Fruit fly (Drosophila melanogaster) whole organism, embryonic: Measurements from ENCODE around the gene CG15642.

ENCODE experiments used
- Atf6 ChIP-seq: fragments of 200-800 bp; sonication (Bioruptor generic); IDR thresholded peaks from 2 replicates; pipeline ENCODE4 v1.3.6; 2022; ENCODE audit warnings: missing biosample characterization, missing genetic modification characterization
- B-H1 ChIP-seq: fragments of 200-800 bp; sonication (Bioruptor generic); IDR thresholded peaks from 3 replicates; pipeline ENCODE4 v1.3.6; 2022; ENCODE audit warnings: missing biosample characterization, missing genetic modification characterization
- CG10543 ChIP-seq: fragments of 200-800 bp; sonication (Bioruptor generic); optimal IDR thresholded peaks from 3 replicates; lab custom pipeline; 2017; ENCODE audit warnings: missing biosample characterization, mild to moderate bottlenecking, missing genetic modification characterization, moderate library complexity
- CG10654 ChIP-seq: fragments of 200-800 bp; sonication (Bioruptor generic); optimal IDR thresholded peaks from 2 replicates; lab custom pipeline; 2016; ENCODE audit warnings: missing biosample characterization, missing genetic modification characterization
- CG11247 ChIP-seq: fragments of 200-800 bp; sonication (Bioruptor generic); IDR thresholded peaks from 2 replicates; pipeline ENCODE4 v1.3.6; 2022; ENCODE audit warnings: missing biosample characterization, missing genetic modification characterization
- CG11456 ChIP-seq: fragments of 200-800 bp; sonication (Bioruptor generic); IDR thresholded peaks from 3 replicates; pipeline ENCODE4 v1.3.6; 2022; ENCODE audit warnings: missing biosample characterization, missing genetic modification characterization
- CG11560 ChIP-seq: fragments of 200-800 bp; sonication (Bioruptor generic); IDR thresholded peaks from 3 replicates; pipeline ENCODE4 v1.3.6; 2022; ENCODE audit warnings: missing biosample characterization, missing genetic modification characterization
- CG12155 ChIP-seq: fragments of 200-800 bp; sonication (Bioruptor generic); optimal IDR thresholded peaks from 3 replicates; lab custom pipeline; 2016; ENCODE audit warnings: missing biosample characterization, missing genetic modification characterization
- CG12659 ChIP-seq: fragments of 200-800 bp; sonication (Bioruptor generic); optimal IDR thresholded peaks from 3 replicates; lab custom pipeline; 2017; ENCODE audit warnings: mild to moderate bottlenecking, missing biosample characterization, missing genetic modification reagents, missing genetic modification characterization
- CG14050 ChIP-seq: fragments of 200-800 bp; sonication (Bioruptor generic); IDR thresholded peaks from 3 replicates; pipeline ENCODE4 v1.3.6; 2022; ENCODE audit warnings: missing biosample characterization, missing genetic modification characterization
- CG14710 ChIP-seq: fragments of 200-800 bp; sonication (Bioruptor generic); optimal IDR thresholded peaks from 3 replicates; lab custom pipeline; 2019; ENCODE audit warnings: missing biosample characterization, mild to moderate bottlenecking, missing genetic modification characterization, moderate library complexity
- CG14965 ChIP-seq: fragments of 200-800 bp; sonication (Bioruptor generic); optimal IDR thresholded peaks from 2 replicates; lab custom pipeline; 2016; ENCODE audit warnings: missing biosample characterization, missing genetic modification characterization, borderline replicate concordance
- CG15073 ChIP-seq: fragments of 200-800 bp; sonication (Bioruptor generic); optimal IDR thresholded peaks from 2 replicates; lab custom pipeline; 2016; ENCODE audit warnings: missing biosample characterization, missing genetic modification characterization
- CG1529 ChIP-seq: fragments of 200-800 bp; sonication (Bioruptor generic); optimal IDR thresholded peaks from 3 replicates; lab custom pipeline; 2018; ENCODE audit warnings: missing biosample characterization, missing genetic modification characterization
- CG15479 ChIP-seq: fragments of 200-800 bp; sonication (Bioruptor generic); optimal IDR thresholded peaks from 3 replicates; lab custom pipeline; 2019; ENCODE audit warnings: missing biosample characterization, mild to moderate bottlenecking, missing genetic modification characterization, moderate library complexity
- CG4282 ChIP-seq: fragments of 200-800 bp; sonication (Bioruptor generic); optimal IDR thresholded peaks from 2 replicates; lab custom pipeline; 2016; ENCODE audit warnings: missing biosample characterization, missing genetic modification characterization
- CG4617 ChIP-seq: fragments of 200-800 bp; sonication (Bioruptor generic); optimal IDR thresholded peaks from 3 replicates; lab custom pipeline; 2016; ENCODE audit warnings: missing biosample characterization, missing genetic modification characterization, borderline replicate concordance
- CG7372 ChIP-seq: fragments of 200-800 bp; sonication (Bioruptor generic); IDR thresholded peaks from 2 replicates; pipeline ENCODE4 v1.3.6; 2022; ENCODE audit warnings: missing biosample characterization, missing genetic modification characterization
- CG7556 ChIP-seq: fragments of 200-800 bp; sonication (Bioruptor generic); optimal IDR thresholded peaks from 2 replicates; lab custom pipeline; 2017; ENCODE audit warnings: missing biosample characterization, mild to moderate bottlenecking, missing genetic modification characterization
- CG9876 ChIP-seq: fragments of 200-800 bp; sonication (Bioruptor generic); optimal IDR thresholded peaks from 2 replicates; lab custom pipeline; 2016; ENCODE audit warnings: missing biosample characterization, missing genetic modification characterization
- CTCF ChIP-seq: fragments of 200-800 bp; sonication (Bioruptor generic); optimal IDR thresholded peaks from 2 replicates; lab custom pipeline; 2017; ENCODE audit warnings: missing biosample characterization, mild to moderate bottlenecking, missing genetic modification characterization, moderate library complexity
- Doc3 ChIP-seq: fragments of 200-800 bp; sonication (Bioruptor generic); IDR thresholded peaks from 3 replicates; pipeline ENCODE4 v1.3.6; 2022; ENCODE audit warnings: missing biosample characterization, missing genetic modification characterization; ENCODE audit not compliant: partially characterized antibody
- Gsc ChIP-seq: fragments of 200-800 bp; sonication (Bioruptor generic); IDR thresholded peaks from 2 replicates; pipeline ENCODE4 v1.3.6; 2022; ENCODE audit warnings: missing biosample characterization, missing genetic modification characterization
- HHEX ChIP-seq: fragments of 200-800 bp; sonication (Bioruptor generic); optimal IDR thresholded peaks from 3 replicates; lab custom pipeline; 2017; ENCODE audit warnings: missing biosample characterization, mild to moderate bottlenecking, missing genetic modification characterization, missing genetic modification reagents
- Hmr ChIP-seq: fragments of 200-800 bp; sonication (Bioruptor generic); optimal IDR thresholded peaks from 3 replicates; lab custom pipeline; 2017; ENCODE audit warnings: mild to moderate bottlenecking, missing biosample characterization, missing genetic modification reagents, missing genetic modification characterization
- Hr3 ChIP-seq: fragments of 200-800 bp; sonication (Bioruptor generic); optimal IDR thresholded peaks from 3 replicates; lab custom pipeline; 2016; ENCODE audit warnings: missing biosample characterization, missing genetic modification characterization
- MTF-1 ChIP-seq: fragments of 200-800 bp; sonication (Bioruptor generic); optimal IDR thresholded peaks from 2 replicates; lab custom pipeline; 2018; ENCODE audit warnings: missing biosample characterization, mild to moderate bottlenecking, missing genetic modification characterization, borderline replicate concordance
- NFAT ChIP-seq: fragments of 200-800 bp; sonication (Bioruptor generic); IDR thresholded peaks from 2 replicates; pipeline ENCODE4 v1.3.6; 2022; ENCODE audit warnings: missing biosample characterization, missing genetic modification characterization
- Ssrp ChIP-seq: fragments of 200-800 bp; sonication (Bioruptor generic); optimal IDR thresholded peaks from 2 replicates; lab custom pipeline; 2018; ENCODE audit warnings: missing biosample characterization, mild to moderate bottlenecking, missing genetic modification characterization, moderate library complexity
- Stat92E ChIP-seq, 3 experiments: fragments of >200 bp in 2 of 3; fragments of 200-800 bp in 1 of 3; sonication (Bioruptor generic) in 1 of 3; optimal IDR thresholded peaks; 2 replicates each; lab custom pipeline; 2017 to 2019; ENCODE audit warnings: missing biosample characterization in 3 of 3, missing genetic modification characterization in 3 of 3, mild to moderate bottlenecking in 1 of 3, moderate library complexity in 1 of 3
- amos ChIP-seq: fragments of 200-800 bp; sonication (Bioruptor generic); IDR thresholded peaks from 2 replicates; pipeline ENCODE4 v1.3.6; 2022; ENCODE audit warnings: missing biosample characterization, missing genetic modification characterization; ENCODE audit not compliant: partially characterized antibody
- cato ChIP-seq: fragments of 200-800 bp; sonication (Bioruptor generic); optimal IDR thresholded peaks from 2 replicates; lab custom pipeline; 2016; ENCODE audit warnings: missing biosample characterization, missing genetic modification characterization, borderline replicate concordance
- cg ChIP-seq: fragments of 200-800 bp; sonication (Bioruptor generic); optimal IDR thresholded peaks from 3 replicates; lab custom pipeline; 2019; ENCODE audit warnings: missing biosample characterization, mild to moderate bottlenecking, missing genetic modification characterization, moderate library complexity
- chinmo ChIP-seq: fragments of 200-800 bp; sonication (Bioruptor generic); IDR thresholded peaks from 4 replicates; pipeline ENCODE4 v1.3.6; 2022; ENCODE audit warnings: missing biosample characterization, missing genetic modification characterization; ENCODE audit not compliant: partially characterized antibody
- da ChIP-seq: fragments of 200-800 bp; sonication (Bioruptor generic); optimal IDR thresholded peaks from 2 replicates; lab custom pipeline; 2016; ENCODE audit warnings: missing biosample characterization, missing genetic modification characterization
- danr ChIP-seq: fragments of 200-800 bp; sonication (Bioruptor generic); IDR thresholded peaks from 2 replicates; pipeline ENCODE4 v1.3.6; 2022; ENCODE audit warnings: missing biosample characterization, missing genetic modification characterization
- dysf ChIP-seq: fragments of 200-800 bp; sonication (Bioruptor generic); IDR thresholded peaks from 3 replicates; pipeline ENCODE4 v1.3.6; 2022; ENCODE audit warnings: missing biosample characterization, missing genetic modification characterization
- emc ChIP-seq: fragments of 200-800 bp; sonication (Bioruptor generic); optimal IDR thresholded peaks from 2 replicates; lab custom pipeline; 2016; ENCODE audit warnings: missing biosample characterization, missing genetic modification characterization
- exex ChIP-seq: fragments of 200-800 bp; sonication (Bioruptor generic); optimal IDR thresholded peaks from 4 replicates; lab custom pipeline; 2018; ENCODE audit warnings: missing biosample characterization, mild to moderate bottlenecking, missing genetic modification characterization, moderate library complexity
- eyg ChIP-seq: fragments of 200-800 bp; sonication (Bioruptor generic); optimal IDR thresholded peaks from 3 replicates; lab custom pipeline; 2016; ENCODE audit warnings: missing biosample characterization, missing genetic modification characterization
- gce ChIP-seq: fragments of 200-800 bp; sonication (Bioruptor generic); IDR thresholded peaks from 3 replicates; pipeline ENCODE4 v1.3.6; 2022; ENCODE audit warnings: missing biosample characterization, missing genetic modification characterization
- hb ChIP-seq: fragments of 200-800 bp; sonication (Bioruptor generic); IDR thresholded peaks from 3 replicates; pipeline ENCODE4 v1.3.6; 2022; ENCODE audit warnings: missing biosample characterization, missing genetic modification characterization; ENCODE audit not compliant: partially characterized antibody
- kay ChIP-seq: fragments of 200-800 bp; sonication (Bioruptor generic); optimal IDR thresholded peaks from 2 replicates; lab custom pipeline; 2016; ENCODE audit warnings: missing biosample characterization, missing genetic modification characterization
- lmd ChIP-seq: fragments of 200-800 bp; sonication (Bioruptor generic); IDR thresholded peaks from 2 replicates; pipeline ENCODE4 v1.3.6; 2022; ENCODE audit warnings: missing biosample characterization, missing genetic modification characterization
- lov ChIP-seq, 2 experiments: fragments of 200-800 bp in 1 of 2; fragments of >200 bp in 1 of 2; sonication (Bioruptor generic) in 1 of 2; IDR thresholded peaks in 1 of 2; optimal IDR thresholded peaks in 1 of 2; 2 replicates in 1 of 2; 3 replicates in 1 of 2; pipeline versions ENCODE4 v1.3.6 to Lab custom; 2017 to 2022; ENCODE audit warnings: missing biosample characterization in 1 of 2, missing genetic modification characterization in 1 of 2
- mld ChIP-seq: fragments of 200-800 bp; sonication (Bioruptor generic); IDR thresholded peaks from 3 replicates; pipeline ENCODE4 v1.3.6; 2022; ENCODE audit warnings: missing biosample characterization, missing genetic modification characterization; ENCODE audit not compliant: partially characterized antibody
- pan ChIP-seq, 4 experiments: fragments of >200 bp in 3 of 4; fragments of 200-800 bp in 1 of 4; sonication (Bioruptor generic) in 1 of 4; optimal IDR thresholded peaks in 3 of 4; IDR thresholded peaks in 1 of 4; 2 replicates each; pipeline versions ENCODE4 v1.3.6 to Lab custom; 2017 to 2022; ENCODE audit warnings: missing biosample characterization in 2 of 4, missing genetic modification characterization in 2 of 4, mixed read lengths in 1 of 4
- phol ChIP-seq: fragments of 200-800 bp; sonication (Bioruptor generic); optimal IDR thresholded peaks from 3 replicates; lab custom pipeline; 2018; ENCODE audit warnings: missing biosample characterization, mild to moderate bottlenecking, missing genetic modification characterization, moderate library complexity
- sens ChIP-seq: fragments of 200-800 bp; sonication (Bioruptor generic); peaks from one replicate; lab custom pipeline; 2016; ENCODE audit warnings: missing biosample characterization, missing genetic modification characterization
- trh ChIP-seq: fragments of 200-800 bp; sonication (Bioruptor generic); optimal IDR thresholded peaks from 2 replicates; lab custom pipeline; 2016; ENCODE audit warnings: missing biosample characterization, missing genetic modification characterization
- vvl ChIP-seq: fragments of 200-800 bp; sonication (Bioruptor generic); IDR thresholded peaks from 2 replicates; pipeline ENCODE4 v1.3.6; 2022; ENCODE audit warnings: missing biosample characterization, missing genetic modification characterization

Gene CG15642

DNA sequence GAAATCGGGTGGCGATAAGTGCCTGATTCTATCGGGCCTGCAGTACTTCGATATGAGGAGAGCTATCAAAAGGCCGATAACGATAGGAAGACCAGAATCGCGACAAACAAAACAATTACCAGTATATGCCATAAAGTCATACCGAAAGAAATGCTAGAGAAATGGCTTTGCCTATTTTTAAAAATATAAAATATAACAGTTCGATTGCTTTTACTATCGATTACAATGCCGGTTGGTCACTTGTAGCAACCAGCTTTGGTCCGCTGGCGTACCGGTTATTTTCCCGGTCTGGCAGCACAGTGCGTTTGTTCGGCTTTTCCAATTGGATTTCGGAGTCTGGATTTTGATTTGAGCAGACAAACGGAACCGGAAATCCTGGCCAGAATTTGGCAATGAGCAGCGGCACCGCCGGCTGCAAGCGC is 5.1 kb downstream of the CG15642 start, which contains the start of the genes shtd, CG6294 and CG6299 (continued):
- TF ChIP-seq kay (no peak), CG15073 (GFP tag; lab: Kevin White, UChicago) (no peak), CG12659 (peak; percentile 56), amos (GFP tag; lab: Robert Waterston, UW) (peak; percentile 84), Doc3 (peak; percentile 83), CG10543 (GFP tag; lab: Kevin White, UChicago) (no peak), CG14965 (GFP tag; lab: Kevin White, UChicago) (no peak), Atf6 (GFP tag; lab: Robert Waterston, UW) (no peak), phol (peak; percentile 67), B-H1 (GFP tag; lab: Robert Waterston, UW) (no peak), lov (optimal IDR thresholded peaks at IDR 0.05; lab: Kevin White, UChicago) (no peak), lov (GFP tag; IDR thresholded peaks at IDR 0.05; lab: Robert Waterston, UW) (no peak), da (GFP tag; lab: Kevin White, UChicago) (no peak), cato (no peak), CG10654 (GFP tag; lab: Kevin White, UChicago) (no peak), trh (GFP tag; lab: Kevin White, UChicago) (no peak), sens (GFP tag; lab: Kevin White, UChicago) (peak; percentile 84), Stat92E (GFP tag; optimal IDR thresholded peaks at IDR 0.05; lab: Kevin White, UChicago) (peak in 1 of 3 experiments; percentile 17), CG7556 (GFP tag; lab: Kevin White, UChicago) (no peak), CG1529 (no peak), CG11456 (GFP tag; lab: Robert Waterston, UW) (no peak), CG9876 (GFP tag; lab: Kevin White, UChicago) (no peak), cg (no peak), chinmo (GFP tag; lab: Robert Waterston, UW) (peak; percentile 75; the same call in 2 of the 4 replicates), lmd (no peak), CG14050 (GFP tag; lab: Robert Waterston, UW) (no peak), CG11247 (GFP tag; lab: Robert Waterston, UW) (no peak), CG4282 (GFP tag; lab: Kevin White, UChicago) (no peak)

DNA sequence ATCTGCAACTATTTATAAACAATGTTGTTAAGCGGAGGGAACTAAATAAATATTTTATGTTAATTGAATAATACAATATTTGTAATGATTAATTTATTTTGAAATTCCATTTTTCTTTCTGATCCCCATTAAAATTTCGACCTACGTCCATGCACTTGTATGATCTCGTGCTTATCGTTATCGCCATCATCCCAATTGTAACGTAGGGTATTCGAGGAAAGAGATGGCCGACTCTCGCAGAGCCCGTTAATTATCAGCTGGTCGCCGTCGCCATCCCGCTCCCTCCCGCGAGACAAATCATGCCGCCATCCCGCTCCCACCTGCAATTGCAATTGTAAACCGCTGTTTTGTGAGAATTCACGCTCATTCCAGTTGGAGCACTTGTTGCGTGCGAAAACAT is 14.4 kb downstream of the CG15642 start, which contains the start of gene CG11655:
TSS of gene CG11655 (plus strand) at position 351 of the 400 bp plus-strand sequence.
- TF ChIP-seq Hr3 (GFP tag; lab: Kevin White, UChicago), result peak; percentile 4
- no peak for TF ChIP-seq emc
- no peak for TF ChIP-seq mld (GFP tag; lab: Robert Waterston, UW)
- TF ChIP-seq CG11560 (tag; lab: Robert Waterston, UW), result no peak
- TF ChIP-seq HHEX, result no peak
- TF ChIP-seq NFAT, result 0 out of 2 replicates have a peak, but pooled peaks have one; percentile 11
- 0 out of 2 replicates have a peak, but pooled peaks have one; percentile 24 for TF ChIP-seq danr
- TF ChIP-seq CG14710, result peak; percentile 24
- peak; percentile 3 for TF ChIP-seq CG12155 (GFP tag; lab: Kevin White, UChicago)
- TF ChIP-seq eyg, result no peak
- peak; percentile 10 for TF ChIP-seq CG7556 (GFP tag; lab: Kevin White, UChicago)
- TF ChIP-seq Hmr, result no peak
- no peak for TF ChIP-seq CG4617
- no peak for TF ChIP-seq pan (optimal IDR thresholded peaks at IDR 0.05; lab: Kevin White, UChicago)
- peak in 1 of 2 experiments; percentile 47 for TF ChIP-seq pan (GFP tag; optimal IDR thresholded peaks at IDR 0.05 in 1 of 2, IDR thresholded peaks at IDR 0.05 in 1 of 2)
- peak; percentile 54 for TF ChIP-seq CG15479 (GFP tag; lab: Kevin White, UChicago)
- TF ChIP-seq CTCF (GFP tag; lab: Kevin White, UChicago), result no peak
- TF ChIP-seq gce, result no peak
- TF ChIP-seq hb (GFP tag; lab: Robert Waterston, UW), result no peak
- no peak for TF ChIP-seq exex
- no peak for TF ChIP-seq MTF-1
- TF ChIP-seq Gsc (GFP tag; lab: Robert Waterston, UW), result no peak
- peak; percentile 61 for TF ChIP-seq vvl (GFP tag; lab: Robert Waterston, UW)
- no peak for TF ChIP-seq CG7372
- peak; percentile 41; the same call in 1 of the 3 replicates for TF ChIP-seq dysf (GFP tag; lab: Robert Waterston, UW)
- TF ChIP-seq Ssrp (tag; lab: Kevin White, UChicago), result peak; percentile 6
